Worm (Caenorhabditis elegans) whole organism, early embryonic: ENCODE results near the gene gpa-3.

Experiments
- tbx-11 ChIP-seq: fragments of 200-800 bp; sonication (Bioruptor generic); IDR thresholded peaks from 2 replicates; pipeline ENCODE4 v1.3.6; 2022; ENCODE audit warnings: missing genetic modification characterization, missing compliant biosample characterization

gpa-3 gene

DNA sequence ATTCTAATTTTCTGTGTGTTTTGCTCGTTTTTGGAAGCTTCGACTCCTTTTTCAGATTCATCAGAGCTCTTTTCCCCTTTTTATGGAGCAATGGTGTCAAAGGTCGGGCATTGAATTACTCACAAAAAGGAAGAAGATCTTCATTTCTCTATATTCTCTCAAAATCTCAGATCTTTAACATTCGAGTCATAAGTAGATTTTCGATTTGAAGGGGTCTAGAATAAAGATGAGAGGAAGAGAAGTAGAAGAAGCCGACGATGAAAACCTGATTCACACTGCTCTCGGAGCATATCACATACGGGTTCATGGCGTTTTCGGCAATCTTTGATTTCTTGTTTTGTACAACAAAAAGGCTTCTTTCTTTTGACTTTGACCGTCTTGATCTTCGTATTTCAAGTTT lies 47.2 kb downstream of the gpa-3 start:
- TF ChIP-seq tbx-11 (GFP tag; lab: Robert Waterston, UW) = no peak
